Worm (Caenorhabditis elegans): ENCODE measurements around the gene C45B11.2.

C45B11.2 gene

DNA sequence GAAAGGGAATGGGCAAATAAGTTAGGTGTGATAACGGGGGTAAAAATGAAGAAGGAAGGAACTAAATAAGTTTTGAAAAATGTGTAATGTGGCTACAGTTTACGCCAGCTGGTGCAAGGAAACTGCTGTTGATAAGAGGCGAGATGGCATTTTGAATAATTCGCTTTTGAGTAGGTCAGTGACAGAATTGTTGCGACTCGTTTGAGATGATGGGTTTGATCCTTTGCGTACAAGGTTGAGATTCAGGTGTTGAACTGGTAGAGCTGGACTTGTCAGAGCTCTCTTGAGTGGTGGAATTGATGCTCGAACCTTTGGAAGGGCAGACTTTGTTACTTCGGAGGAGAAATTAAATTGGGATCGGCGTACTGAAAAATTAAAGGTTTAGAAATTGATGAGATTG is 30.7 kb upstream of the C45B11.2 start:
- TF ChIP-seq sdz-38 (tag; optimal IDR thresholded peaks at IDR 0.05) (no peak), nfyb-1 (GFP tag; IDR thresholded peaks at IDR 0.05) (no peak), ceh-79 (tag; optimal IDR thresholded peaks at IDR 0.05) (no peak), akir-1 (GFP tag; optimal IDR thresholded peaks at IDR 0.05) (no peak), cebp-2 (GFP tag; IDR thresholded peaks at IDR 0.05) (no peak), nhr-80 (tag; optimal IDR thresholded peaks at IDR 0.05) (peak; percentile 13), lin-26 (GFP tag; IDR thresholded peaks at IDR 0.05) (0 out of 2 replicates have a peak, but pooled peaks have one; percentile 30)

DNA sequence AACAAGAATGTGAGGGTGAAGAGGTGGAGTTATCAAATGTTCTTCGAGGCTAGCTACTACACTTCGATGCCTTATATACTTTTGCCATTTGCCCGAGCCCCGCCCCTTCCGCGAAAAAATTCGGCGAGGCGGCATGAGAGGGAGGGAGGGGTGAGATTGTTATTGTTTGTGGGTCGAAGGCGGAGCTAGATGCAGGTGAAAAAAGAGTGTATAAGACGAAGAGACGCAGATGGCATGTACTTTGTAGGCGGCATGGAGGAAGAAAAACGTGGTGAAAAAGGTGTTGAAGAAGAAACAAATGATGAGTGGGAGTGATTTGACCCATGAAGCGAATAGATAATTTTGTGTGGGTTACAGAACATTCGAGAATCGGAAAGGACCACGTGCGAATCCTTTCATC is 30.1 kb upstream of the C45B11.2 start, which contains the start of gene C13G3.1:
C13G3.1 (minus strand) TSS at position 47 of the 400 bp plus-strand sequence.
- no peak for TF ChIP-seq Y67H2A.10 (GFP tag; conservative IDR thresholded peaks at IDR 0.05)
- TF ChIP-seq hmg-1.2 (GFP tag; IDR thresholded peaks at IDR 0.05) = peak; percentile 62

DNA sequence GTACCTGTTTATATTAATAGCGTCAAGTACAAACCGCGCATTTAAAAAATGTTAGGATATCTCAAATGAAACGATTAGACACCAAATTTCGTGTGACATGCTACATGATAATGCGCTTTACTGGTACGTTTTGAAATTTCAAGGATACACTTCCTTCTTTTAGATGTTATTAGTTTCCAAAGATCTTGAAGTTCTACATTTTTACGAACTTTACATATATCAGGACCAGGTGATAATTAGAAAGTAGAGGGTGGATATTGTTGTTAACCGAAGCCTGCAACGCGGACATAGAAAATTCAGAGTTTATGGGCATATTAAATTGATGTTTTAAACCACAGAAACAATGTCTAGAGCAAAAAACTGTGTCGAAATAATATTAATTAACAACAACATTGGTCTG is 29.3 kb upstream of the C45B11.2 start:
- TF ChIP-seq die-1 (tag; optimal IDR thresholded peaks at IDR 0.05) (no peak), sdz-38 (tag; optimal IDR thresholded peaks at IDR 0.05) (no peak), sptf-2 (GFP tag; optimal IDR thresholded peaks at IDR 0.05) (no peak)

DNA sequence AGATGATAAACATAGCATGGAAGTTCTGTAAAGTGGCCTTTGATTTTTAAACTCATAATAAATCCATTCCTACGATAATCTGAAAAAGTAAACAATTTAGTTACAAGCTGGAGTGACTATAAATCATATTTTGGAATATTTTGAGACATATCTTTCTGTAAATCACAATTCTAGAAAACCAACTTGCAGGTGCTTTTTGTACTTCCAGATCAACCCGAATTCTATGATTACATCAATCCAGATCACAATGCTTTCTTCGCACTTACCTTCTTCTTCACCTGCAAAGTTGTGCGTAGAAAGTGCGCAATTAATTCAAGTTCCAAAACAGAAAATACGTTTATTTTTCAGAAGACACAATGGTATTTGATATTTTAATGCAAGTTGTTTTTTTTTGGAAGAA is 27.8 kb upstream of the C45B11.2 start:
- TF ChIP-seq Y95B8A.8 (GFP tag; IDR thresholded peaks at IDR 0.05) (no peak), Y53F4B.3 (GFP tag; IDR thresholded peaks at IDR 0.05) (no peak), him-1 (tag; optimal IDR thresholded peaks at IDR 0.05) (no peak), nfya-1 (tag; optimal IDR thresholded peaks at IDR 0.05; ENCODE audit: borderline replicate concordance, insufficient read depth) (no peak), ztf-25 (GFP tag; IDR thresholded peaks at IDR 0.05) (no peak), nfyb-1 (GFP tag; IDR thresholded peaks at IDR 0.05) (no peak), cebp-1 (GFP tag; IDR thresholded peaks at IDR 0.05) (no peak), cebp-1 (tag; optimal IDR thresholded peaks at IDR 0.05) (no peak), zfh-2 (GFP tag; conservative IDR thresholded peaks at IDR 0.05) (no peak), pbrm-1 (GFP tag; IDR thresholded peaks at IDR 0.05) (no peak)

DNA sequence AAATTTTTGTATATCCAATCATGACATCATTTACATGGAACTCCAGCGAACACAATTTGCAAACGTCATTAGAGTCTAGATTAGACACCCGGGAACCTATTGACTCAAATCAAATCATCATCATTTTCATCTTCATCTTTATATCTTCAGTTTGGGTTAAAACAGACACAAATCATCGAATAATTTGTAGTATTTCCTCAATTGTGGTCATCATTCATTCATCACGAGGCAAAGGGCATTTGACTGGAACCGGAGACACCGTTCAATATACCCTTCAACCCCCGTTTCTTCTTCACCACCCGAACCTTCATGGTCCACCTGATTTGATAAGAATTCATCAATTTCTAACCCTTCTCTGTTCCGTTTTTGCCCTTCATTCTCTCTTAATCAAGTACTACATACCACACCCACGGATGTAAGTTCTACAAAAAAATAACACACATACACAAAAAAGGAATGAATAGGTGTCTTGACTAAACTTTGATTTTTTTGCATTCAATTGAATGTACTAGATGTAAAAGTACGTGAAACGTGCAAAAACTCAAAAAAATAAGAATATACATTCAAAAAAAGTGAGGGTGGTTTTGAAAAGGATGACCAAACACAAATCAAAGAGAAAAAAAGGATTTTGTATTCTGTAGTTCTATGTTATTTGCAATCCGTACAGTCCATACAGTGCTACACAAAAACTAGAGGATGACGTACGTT is 25.5 kb upstream of the C45B11.2 start:
- TF ChIP-seq F57A8.1 (GFP tag; optimal IDR thresholded peaks at IDR 0.05) = no peak
- no peak for TF ChIP-seq efl-1 (GFP tag; optimal IDR thresholded peaks at IDR 0.05)
- TF ChIP-seq aptf-2 (GFP tag; conservative IDR thresholded peaks at IDR 0.05) = no peak
- no peak for TF ChIP-seq lin-26 (GFP tag; IDR thresholded peaks at IDR 0.05)
- no peak for TF ChIP-seq dpff-1 (tag; optimal IDR thresholded peaks at IDR 0.05)
- no peak for TF ChIP-seq tbx-9 (tag; optimal IDR thresholded peaks at IDR 0.05; ENCODE audit: borderline replicate concordance)
- no peak for TF ChIP-seq madf-10 (tag; optimal IDR thresholded peaks at IDR 0.05)
- no peak for TF ChIP-seq ztf-18 (tag; optimal IDR thresholded peaks at IDR 0.05)
- no peak for TF ChIP-seq rec-8 (tag; optimal IDR thresholded peaks at IDR 0.05)
- TF ChIP-seq xnd-1 (tag; optimal IDR thresholded peaks at IDR 0.05) = no peak
- TF ChIP-seq madf-3 (GFP tag; IDR thresholded peaks at IDR 0.05) = no peak
- no peak for TF ChIP-seq ceh-27 (GFP tag; optimal IDR thresholded peaks at IDR 0.05)
- TF ChIP-seq madf-8 (GFP tag; conservative IDR thresholded peaks at IDR 0.05) = no peak
- TF ChIP-seq lir-1 (GFP tag; conservative IDR thresholded peaks at IDR 0.05) = no peak
- TF ChIP-seq attf-3 (GFP tag; conservative IDR thresholded peaks at IDR 0.05) = no peak
- TF ChIP-seq T26A5.8 (tag; optimal IDR thresholded peaks at IDR 0.05) = no peak
- no peak for TF ChIP-seq nhr-90 (tag; optimal IDR thresholded peaks at IDR 0.05)

Data from whole organism, young adult.